Fruit fly (Drosophila melanogaster): ENCODE data around the gene ImpL2.

dm6 chr3L:4232227-4232626 lies 3.7 kb downstream of the ImpL2 start:
- TF ChIP-seq CG6276 (GFP tag; optimal IDR thresholded peaks at IDR 0.05) (no peak), Lpt (GFP tag; optimal IDR thresholded peaks at IDR 0.05) (no peak), net (GFP tag; optimal IDR thresholded peaks at IDR 0.05) (no peak), CG8319 (GFP tag; optimal IDR thresholded peaks at IDR 0.05) (no peak), Sox14 (GFP tag; optimal IDR thresholded peaks at IDR 0.05) (no peak), fd59A (GFP tag; optimal IDR thresholded peaks at IDR 0.05) (no peak)

All from whole organism, prepupa.